Worm (Caenorhabditis elegans) whole organism, L1 larva: ENCODE data around the gene epic-2.

ENCODE experiments used
- C04F5.9 ChIP-seq: sonication (generic microtip); optimal IDR thresholded peaks from 2 replicates; lab custom pipeline; 2016; ENCODE audit warnings: missing genetic modification characterization, missing compliant biosample characterization
- F16B12.6 ChIP-seq: fragments of 150-350 bp; optimal IDR thresholded peaks from 2 replicates; lab custom pipeline; 2014; ENCODE audit warnings: missing biosample characterization, missing genetic modification characterization
- aha-1 ChIP-seq: fragments of 150-350 bp; optimal IDR thresholded peaks from 2 replicates; lab custom pipeline; 2014; ENCODE audit warnings: missing biosample characterization, missing genetic modification characterization
- aly-2 ChIP-seq: fragments of 150-350 bp; optimal IDR thresholded peaks from 2 replicates; lab custom pipeline; 2014; ENCODE audit warnings: missing biosample characterization, missing genetic modification characterization
- blmp-1 ChIP-seq: fragments of 150-350 bp; optimal IDR thresholded peaks from 2 replicates; lab custom pipeline; 2014; ENCODE audit warnings: missing biosample characterization, missing genetic modification characterization
- ceh-8 ChIP-seq: fragments of 200-800 bp; sonication (Bioruptor generic); optimal IDR thresholded peaks from 2 replicates; lab custom pipeline; 2018; ENCODE audit warnings: mild to moderate bottlenecking, missing genetic modification characterization, moderate library complexity, missing compliant biosample characterization
- ceh-88 ChIP-seq: fragments of 200-800 bp; sonication (Bioruptor generic); IDR thresholded peaks from 2 replicates; pipeline ENCODE4 v1.3.6; 2022; ENCODE audit warnings: missing genetic modification characterization, missing compliant biosample characterization
- ces-1 ChIP-seq: fragments of 150-350 bp; optimal IDR thresholded peaks from 2 replicates; lab custom pipeline; 2014; ENCODE audit warnings: missing biosample characterization, missing genetic modification reagents, missing genetic modification characterization
- dpl-1 ChIP-seq, 3 experiments: fragments of 150-350 bp in 2 of 3; sonication (generic microtip) in 1 of 3; optimal IDR thresholded peaks; 2 replicates each; lab custom pipeline; 2014 to 2017; ENCODE audit warnings: missing biosample characterization in 3 of 3, missing genetic modification characterization in 3 of 3, missing genetic modification reagents in 3 of 3
- dsc-1 ChIP-seq: sonication (generic microtip); optimal IDR thresholded peaks from 2 replicates; lab custom pipeline; 2016; ENCODE audit warnings: mild to moderate bottlenecking, missing genetic modification characterization, missing compliant biosample characterization
- egl-13 ChIP-seq: sonication (generic microtip); optimal IDR thresholded peaks from 2 replicates; lab custom pipeline; 2016; ENCODE audit warnings: missing genotype, missing genetic modification reagents, missing genetic modification characterization, missing compliant biosample characterization
- egl-27 ChIP-seq, 2 experiments: fragments of 150-350 bp in 1 of 2; sonication (generic microtip); optimal IDR thresholded peaks; 3 replicates each; lab custom pipeline; 2017 to 2018; ENCODE audit warnings: missing biosample characterization in 2 of 2, missing genetic modification characterization in 2 of 2, missing genetic modification reagents in 2 of 2
- elt-3 ChIP-seq, 6 experiments: fragments of 150-350 bp in 1 of 6; sonication (generic microtip); optimal IDR thresholded peaks; 2 replicates each; lab custom pipeline; 2017 to 2018; ENCODE audit warnings: missing biosample characterization in 6 of 6, missing genetic modification characterization in 6 of 6, inconsistent platforms in 1 of 6
- fkh-8 ChIP-seq: sonication (generic microtip); optimal IDR thresholded peaks from 2 replicates; lab custom pipeline; 2016; ENCODE audit warnings: mild to moderate bottlenecking, missing genetic modification characterization, missing compliant biosample characterization
- fos-1 ChIP-seq: fragments of 150-350 bp; optimal IDR thresholded peaks from 2 replicates; lab custom pipeline; 2014; ENCODE audit warnings: missing biosample characterization, missing genetic modification characterization
- hlh-4 ChIP-seq: sonication (generic microtip); optimal IDR thresholded peaks from 2 replicates; lab custom pipeline; 2016; ENCODE audit warnings: mild to moderate bottlenecking, missing genetic modification characterization, missing compliant biosample characterization
- irx-1 ChIP-seq: sonication (generic microtip); optimal IDR thresholded peaks from 2 replicates; lab custom pipeline; 2016; ENCODE audit warnings: missing genetic modification characterization, missing compliant biosample characterization
- lin-35 ChIP-seq, 2 experiments: fragments of 150-350 bp; optimal IDR thresholded peaks; 2 replicates each; lab custom pipeline; 2014; ENCODE audit warnings: missing biosample characterization in 2 of 2, missing genetic modification characterization in 2 of 2, missing genetic modification reagents in 2 of 2
- lir-3 ChIP-seq: sonication (generic microtip); optimal IDR thresholded peaks from 2 replicates; lab custom pipeline; 2016; ENCODE audit warnings: mild to moderate bottlenecking, missing genetic modification characterization, moderate library complexity, missing compliant biosample characterization; ENCODE audit not compliant: poor library complexity
- lsy-2 ChIP-seq, 2 experiments: fragments of 150-350 bp; optimal IDR thresholded peaks; 2 replicates each; lab custom pipeline; 2014; ENCODE audit warnings: missing biosample characterization in 2 of 2, missing genetic modification characterization in 2 of 2
- mab-9 ChIP-seq: fragments of 200-800 bp; sonication (Bioruptor generic); IDR thresholded peaks from 2 replicates; pipeline ENCODE4 v1.3.6; 2022; ENCODE audit warnings: missing genetic modification reagents, missing genetic modification characterization, missing compliant biosample characterization
- mdl-1 ChIP-seq, 2 experiments: fragments of 150-350 bp; optimal IDR thresholded peaks; 2 replicates each; lab custom pipeline; 2014 to 2017; ENCODE audit warnings: missing biosample characterization in 2 of 2, missing genetic modification characterization in 2 of 2, inconsistent platforms in 1 of 2
- mef-2 ChIP-seq: fragments of 150-350 bp; optimal IDR thresholded peaks from 2 replicates; lab custom pipeline; 2014; ENCODE audit warnings: missing biosample characterization, missing genetic modification characterization
- mep-1 ChIP-seq: fragments of 150-350 bp; optimal IDR thresholded peaks from 2 replicates; lab custom pipeline; 2014; ENCODE audit warnings: missing biosample characterization, missing genetic modification characterization
- nhr-11 ChIP-seq: fragments of 150-350 bp; optimal IDR thresholded peaks from 2 replicates; lab custom pipeline; 2014; ENCODE audit warnings: missing biosample characterization, missing genetic modification characterization
- nhr-12 ChIP-seq: sonication (generic microtip); optimal IDR thresholded peaks from 2 replicates; lab custom pipeline; 2017; ENCODE audit warnings: missing biosample characterization, missing genetic modification characterization
- nhr-28 ChIP-seq: fragments of 150-350 bp; optimal IDR thresholded peaks from 2 replicates; lab custom pipeline; 2014; ENCODE audit warnings: missing biosample characterization, missing genetic modification characterization
- nhr-71 ChIP-seq: sonication (generic microtip); optimal IDR thresholded peaks from 2 replicates; lab custom pipeline; 2016; ENCODE audit warnings: mild to moderate bottlenecking, missing genetic modification characterization, moderate library complexity, missing compliant biosample characterization
- nhr-76 ChIP-seq: sonication (generic microtip); optimal IDR thresholded peaks from 2 replicates; lab custom pipeline; 2017; ENCODE audit warnings: missing biosample characterization, missing genetic modification characterization
- nhr-84 ChIP-seq: sonication (generic microtip); optimal IDR thresholded peaks from 2 replicates; lab custom pipeline; 2017; ENCODE audit warnings: missing biosample characterization, missing genetic modification characterization
- nhr-85 ChIP-seq: sonication (generic microtip); peaks from one replicate; lab custom pipeline; 2016; ENCODE audit warnings: missing genetic modification characterization, inconsistent platforms, missing compliant biosample characterization
- nhr-90 ChIP-seq: sonication (generic microtip); optimal IDR thresholded peaks from 2 replicates; lab custom pipeline; 2016; ENCODE audit warnings: mild to moderate bottlenecking, missing genetic modification characterization, missing compliant biosample characterization; ENCODE audit not compliant: poor library complexity
- pqm-1 ChIP-seq: sonication (generic microtip); optimal IDR thresholded peaks from 3 replicates; lab custom pipeline; 2017; ENCODE audit warnings: missing biosample characterization, missing genetic modification characterization
- rnt-1 ChIP-seq: sonication (generic microtip); optimal IDR thresholded peaks from 2 replicates; lab custom pipeline; 2016; ENCODE audit warnings: mild to moderate bottlenecking, missing genetic modification characterization, moderate library complexity, missing compliant biosample characterization
- skn-1 ChIP-seq: fragments of 150-350 bp; optimal IDR thresholded peaks from 2 replicates; lab custom pipeline; 2014; ENCODE audit warnings: missing biosample characterization, missing genetic modification characterization
- sox-4 ChIP-seq: sonication (generic microtip); optimal IDR thresholded peaks from 2 replicates; lab custom pipeline; 2016; ENCODE audit warnings: missing genetic modification characterization, missing compliant biosample characterization
- sup-37 ChIP-seq: fragments of 200-800 bp; sonication (Bioruptor generic); optimal IDR thresholded peaks from 2 replicates; lab custom pipeline; 2018; ENCODE audit warnings: mild to moderate bottlenecking, missing genetic modification characterization, missing compliant biosample characterization
- swsn-7 ChIP-seq: sonication (generic microtip); optimal IDR thresholded peaks from 2 replicates; lab custom pipeline; 2016; ENCODE audit warnings: missing genetic modification characterization, missing compliant biosample characterization
- tbx-2 ChIP-seq: sonication (generic microtip); optimal IDR thresholded peaks from 2 replicates; lab custom pipeline; 2016; ENCODE audit warnings: missing genetic modification characterization, missing compliant biosample characterization
- tlp-1 ChIP-seq: fragments of 150-350 bp; optimal IDR thresholded peaks from 2 replicates; lab custom pipeline; 2014; ENCODE audit warnings: missing biosample characterization, missing genetic modification characterization
- unc-130 ChIP-seq: fragments of 150-350 bp; optimal IDR thresholded peaks from 2 replicates; lab custom pipeline; 2017; ENCODE audit warnings: missing biosample characterization, missing genetic modification characterization, inconsistent platforms
- unc-30 ChIP-seq: sonication (generic microtip); optimal IDR thresholded peaks from 2 replicates; lab custom pipeline; 2017; ENCODE audit warnings: missing biosample characterization, missing genetic modification characterization
- unc-62 ChIP-seq: fragments of 150-350 bp; optimal IDR thresholded peaks from 2 replicates; lab custom pipeline; 2014; ENCODE audit warnings: missing biosample characterization, missing genetic modification reagents, missing genetic modification characterization
- unc-86 ChIP-seq: sonication (generic microtip); optimal IDR thresholded peaks from 2 replicates; lab custom pipeline; 2016; ENCODE audit warnings: missing genetic modification characterization, missing compliant biosample characterization
- vab-15 ChIP-seq: sonication (generic microtip); optimal IDR thresholded peaks from 2 replicates; lab custom pipeline; 2017; ENCODE audit warnings: missing genotype, mild to moderate bottlenecking, missing genetic modification characterization, missing compliant biosample characterization
- xbp-1 ChIP-seq: sonication (generic microtip); optimal IDR thresholded peaks from 2 replicates; lab custom pipeline; 2016; ENCODE audit warnings: missing genetic modification characterization, missing compliant biosample characterization
- zag-1 ChIP-seq: fragments of 150-350 bp; optimal IDR thresholded peaks from 2 replicates; lab custom pipeline; 2014; ENCODE audit warnings: missing biosample characterization, missing genetic modification characterization
- zip-4 ChIP-seq: fragments of 200-800 bp; sonication (Bioruptor generic); optimal IDR thresholded peaks from 2 replicates; lab custom pipeline; 2018; ENCODE audit warnings: mild to moderate bottlenecking, missing genetic modification characterization, moderate library complexity, missing compliant biosample characterization
- ztf-11 ChIP-seq, 2 experiments: sonication (generic microtip); optimal IDR thresholded peaks; 2 replicates each; lab custom pipeline; 2016 to 2017; ENCODE audit warnings: missing genetic modification characterization in 2 of 2, missing biosample characterization in 1 of 2, missing compliant biosample characterization in 1 of 2
- ztf-4 ChIP-seq: fragments of 150-350 bp; optimal IDR thresholded peaks from 2 replicates; lab custom pipeline; 2014; ENCODE audit warnings: missing biosample characterization, missing genetic modification characterization

epic-2 gene

DNA sequence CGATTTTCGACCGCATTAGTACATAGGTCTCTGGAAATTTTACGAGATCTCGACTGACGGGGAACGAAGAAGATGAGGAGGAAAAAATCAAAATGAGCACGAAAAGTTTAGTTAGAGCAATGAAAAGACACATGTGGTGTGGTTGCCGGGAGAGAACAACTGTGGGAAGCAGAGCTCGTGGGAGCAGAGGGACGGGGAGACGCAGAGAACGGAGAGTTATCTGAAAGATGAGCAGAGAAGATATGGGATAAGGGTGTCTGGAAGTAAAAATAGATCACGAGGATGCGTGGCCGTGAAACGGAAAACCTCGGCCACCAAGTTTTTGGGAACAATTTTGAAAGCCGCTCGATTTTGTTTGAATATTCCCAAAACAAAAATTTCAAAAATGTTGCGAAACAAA is 41.0 kb downstream of the epic-2 start, which contains the start of gene Y41D4A.7 (continued):
- TF ChIP-seq skn-1 (tag; lab: Kevin White, UChicago) (no peak), sox-4 (tag; lab: Kevin White, UChicago) (no peak), ztf-11 (tag; optimal IDR thresholded peaks at IDR 0.05; lab: Kevin White, UChicago) (no peak), nhr-11 (tag; lab: Kevin White, UChicago) (no peak), blmp-1 (tag; lab: Kevin White, UChicago) (no peak), nhr-84 (no peak), egl-13 (tag; lab: Kevin White, UChicago) (no peak), lin-35 (GFP tag; optimal IDR thresholded peaks at IDR 0.05; lab: Kevin White, UChicago) (no peak), fos-1 (tag; lab: Kevin White, UChicago) (no peak), hlh-4 (tag; lab: Kevin White, UChicago) (no peak), tbx-2 (tag; lab: Kevin White, UChicago) (peak; percentile 16), sup-37 (GFP tag; lab: Kevin White, UChicago) (no peak), dpl-1 (GFP tag; optimal IDR thresholded peaks at IDR 0.05; lab: Kevin White, UChicago) (no peak)

DNA sequence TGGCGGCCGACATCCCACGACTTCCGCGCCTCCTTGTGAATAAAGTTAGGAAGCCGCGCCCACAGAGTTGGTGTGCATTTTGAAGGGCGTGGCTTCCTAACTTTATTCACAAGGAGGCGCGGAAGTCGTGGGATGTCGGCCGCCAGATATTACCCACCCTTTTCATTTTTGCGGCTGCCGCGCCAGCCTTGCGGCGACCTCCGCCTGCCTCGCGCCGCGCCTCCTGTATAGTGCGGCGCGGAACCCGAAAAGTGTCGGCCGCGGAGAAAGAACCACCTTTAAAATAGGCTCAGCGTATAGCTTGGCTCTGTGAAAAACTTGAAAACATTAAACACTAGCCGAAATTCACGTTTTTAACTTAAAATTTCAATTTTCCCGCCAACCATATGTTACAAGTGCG is 42.9 kb downstream of the epic-2 start:
- TF ChIP-seq dsc-1 (tag; lab: Kevin White, UChicago), result no peak
- TF ChIP-seq unc-62 (GFP tag; lab: Kevin White, UChicago), result no peak
- TF ChIP-seq ces-1 (GFP tag; lab: Kevin White, UChicago), result no peak
- no peak for TF ChIP-seq mef-2
- no peak for TF ChIP-seq vab-15 (tag; lab: Kevin White, UChicago)
- no peak for TF ChIP-seq swsn-7 (tag; lab: Kevin White, UChicago)
- no peak for TF ChIP-seq tbx-2 (tag; lab: Kevin White, UChicago)
- no peak for TF ChIP-seq zip-4 (GFP tag; lab: Kevin White, UChicago)

DNA sequence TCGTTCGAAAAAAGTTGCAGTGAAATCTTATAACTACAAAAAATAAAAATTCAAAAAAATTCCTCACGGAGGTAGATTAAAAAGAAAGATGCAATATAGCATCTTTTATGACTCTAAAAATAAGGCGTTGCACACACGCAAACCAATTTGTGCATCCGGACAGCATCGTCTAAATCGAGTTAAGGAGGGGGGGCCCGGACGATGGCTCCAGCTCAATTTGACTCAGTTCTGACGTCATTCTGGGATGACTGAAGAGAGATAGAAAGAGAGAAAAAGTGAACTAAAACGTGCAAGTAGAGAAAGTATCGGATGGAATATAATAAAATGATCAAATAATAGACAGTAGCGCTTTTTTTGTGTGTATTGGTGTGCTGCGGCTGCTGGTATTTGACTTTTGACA is 45.4 kb downstream of the epic-2 start:
- TF ChIP-seq xbp-1 (tag; lab: Kevin White, UChicago), result peak; percentile 22
- peak; percentile 93 for TF ChIP-seq ces-1 (GFP tag; lab: Kevin White, UChicago)
- TF ChIP-seq ceh-88 (GFP tag; lab: Robert Waterston, UW), result no peak
- no peak for TF ChIP-seq ztf-4
- TF ChIP-seq tlp-1, result no peak
- no peak for TF ChIP-seq sup-37 (GFP tag; lab: Kevin White, UChicago)
- no peak for TF ChIP-seq unc-86 (tag; lab: Kevin White, UChicago)
- TF ChIP-seq irx-1 (tag; lab: Kevin White, UChicago), result no peak
- TF ChIP-seq aha-1, result no peak
- TF ChIP-seq zip-4 (GFP tag; lab: Kevin White, UChicago), result no peak
- TF ChIP-seq C04F5.9 (tag; lab: Kevin White, UChicago), result no peak
- TF ChIP-seq nhr-84, result no peak
- no peak for TF ChIP-seq egl-27 (tag; optimal IDR thresholded peaks at IDR 0.05; lab: Kevin White, UChicago)
- TF ChIP-seq nhr-85 (tag; lab: Kevin White, UChicago), result no peak
- no peak for TF ChIP-seq elt-3 (tag; optimal IDR thresholded peaks at IDR 0.05; lab: Kevin White, UChicago)
- peak; percentile 3 to 36 for TF ChIP-seq lsy-2 (tag; optimal IDR thresholded peaks at IDR 0.05; lab: Kevin White, UChicago)
- no peak for TF ChIP-seq fos-1 (tag; lab: Kevin White, UChicago)
- TF ChIP-seq unc-130 (tag; lab: Kevin White, UChicago), result no peak
- TF ChIP-seq unc-30 (tag; lab: Kevin White, UChicago), result no peak
- TF ChIP-seq swsn-7 (tag; lab: Kevin White, UChicago), result peak; percentile 33
- no peak for TF ChIP-seq zag-1 (tag; lab: Kevin White, UChicago)
- TF ChIP-seq ceh-8 (GFP tag; lab: Kevin White, UChicago), result peak; percentile 31
- peak; percentile 23 for TF ChIP-seq mep-1 (tag; lab: Kevin White, UChicago)
- no peak for TF ChIP-seq nhr-28 (tag; lab: Kevin White, UChicago)
- TF ChIP-seq nhr-76, result no peak
- TF ChIP-seq fkh-8 (tag; lab: Kevin White, UChicago), result no peak
- TF ChIP-seq lir-3 (tag; lab: Kevin White, UChicago), result no peak
- TF ChIP-seq mab-9 (GFP tag; lab: Robert Waterston, UW), result no peak
- TF ChIP-seq F16B12.6 (tag; lab: Kevin White, UChicago), result no peak
- no peak for TF ChIP-seq mdl-1 (tag; optimal IDR thresholded peaks at IDR 0.05; lab: Kevin White, UChicago)
- TF ChIP-seq aly-2 (tag; lab: Kevin White, UChicago), result no peak
- no peak for TF ChIP-seq nhr-90 (tag; lab: Kevin White, UChicago)
- TF ChIP-seq nhr-12 (tag; lab: Kevin White, UChicago), result no peak
- TF ChIP-seq rnt-1 (tag; lab: Kevin White, UChicago), result no peak
- peak; percentile 63 for TF ChIP-seq nhr-71
- no peak for TF ChIP-seq hlh-4 (tag; lab: Kevin White, UChicago)
- no peak for TF ChIP-seq nhr-11 (tag; lab: Kevin White, UChicago)
- TF ChIP-seq pqm-1 (tag; lab: Kevin White, UChicago), result no peak
